Fruit fly (Drosophila melanogaster) whole organism, pupa: Measurements from ENCODE around the gene CG12439.

Experiments used
- CG10348 ChIP-seq: fragments of 200-800 bp; sonication (Bioruptor generic); IDR thresholded peaks from 2 replicates; pipeline ENCODE4 v1.3.6; 2022; ENCODE audit warnings: missing biosample characterization, missing genetic modification characterization
- CG13204 ChIP-seq: fragments of 200-800 bp; sonication (Bioruptor generic); optimal IDR thresholded peaks from 2 replicates; lab custom pipeline; 2018; ENCODE audit warnings: missing biosample characterization, mild to moderate bottlenecking, missing genetic modification characterization, moderate library complexity
- CG32121 ChIP-seq: fragments of 200-800 bp; sonication (Bioruptor generic); IDR thresholded peaks from 2 replicates; pipeline ENCODE4 v1.3.6; 2022; ENCODE audit warnings: missing biosample characterization, missing genetic modification characterization
- CG34367 ChIP-seq: fragments of 200-800 bp; sonication (Bioruptor generic); optimal IDR thresholded peaks from 2 replicates; lab custom pipeline; 2018; ENCODE audit warnings: missing biosample characterization, mild to moderate bottlenecking, missing genetic modification characterization
- CG8159 ChIP-seq: fragments of 200-800 bp; sonication (Bioruptor generic); optimal IDR thresholded peaks from 3 replicates; lab custom pipeline; 2018; ENCODE audit warnings: missing biosample characterization, mild to moderate bottlenecking, missing genetic modification characterization, moderate library complexity
- CG9948 ChIP-seq: fragments of 200-800 bp; sonication (Bioruptor generic); optimal IDR thresholded peaks from 2 replicates; lab custom pipeline; 2018; ENCODE audit warnings: missing biosample characterization, mild to moderate bottlenecking, missing genetic modification characterization, moderate library complexity
- D1 ChIP-seq: fragments of 200-800 bp; sonication (Bioruptor generic); optimal IDR thresholded peaks from 2 replicates; lab custom pipeline; 2018; ENCODE audit warnings: missing biosample characterization, mild to moderate bottlenecking, missing genetic modification characterization, moderate library complexity
- EcR ChIP-seq: fragments of 200-800 bp; sonication (Bioruptor generic); optimal IDR thresholded peaks from 3 replicates; lab custom pipeline; 2019; ENCODE audit warnings: missing biosample characterization, missing genetic modification characterization, mild to moderate bottlenecking, moderate library complexity, missing genetic modification reagents
- Pif1B ChIP-seq: fragments of 200-800 bp; sonication (Bioruptor generic); optimal IDR thresholded peaks from 3 replicates; lab custom pipeline; 2016; ENCODE audit warnings: missing biosample characterization, missing genetic modification characterization
- Snoo ChIP-seq: fragments of 200-800 bp; sonication (Bioruptor generic); optimal IDR thresholded peaks from 3 replicates; lab custom pipeline; 2017; ENCODE audit warnings: missing biosample characterization, mild to moderate bottlenecking, missing genetic modification characterization, inconsistent platforms
- rn ChIP-seq: fragments of 200-800 bp; sonication (Bioruptor generic); IDR thresholded peaks from 2 replicates; pipeline ENCODE4 v1.3.6; 2022; ENCODE audit warnings: missing biosample characterization, missing genetic modification characterization

dm6 chr2L:9089543-9090088, 12.7 kb downstream of the CG12439 start:
- TF ChIP-seq Pif1B (GFP tag; lab: Kevin White, UChicago), result no peak
- TF ChIP-seq CG13204, result no peak
- TF ChIP-seq CG34367, result no peak
- TF ChIP-seq CG10348 (GFP tag; lab: Robert Waterston, UW), result no peak
- TF ChIP-seq CG9948, result no peak
- TF ChIP-seq rn (GFP tag; lab: Robert Waterston, UW), result no peak
- TF ChIP-seq EcR (GFP tag; lab: Kevin White, UChicago), result no peak
- no peak for TF ChIP-seq CG8159 (tag; lab: Kevin White, UChicago)
- no peak for TF ChIP-seq Snoo
- no peak for TF ChIP-seq CG32121
- TF ChIP-seq D1 (tag; lab: Kevin White, UChicago), result no peak
